Worm (Caenorhabditis elegans) whole organism, L2 larva: ENCODE measurements around the gene cex-2.

Experiments used
- C34F6.9 ChIP-seq: fragments of 150-350 bp; optimal IDR thresholded peaks from 2 replicates; lab custom pipeline; 2014; ENCODE audit warnings: missing biosample characterization, missing genetic modification characterization
- F13H6.1 ChIP-seq: sonication (generic microtip); optimal IDR thresholded peaks from 2 replicates; lab custom pipeline; 2016; ENCODE audit warnings: missing genetic modification characterization, missing compliant biosample characterization
- R02D3.7 ChIP-seq: fragments of 150-350 bp; optimal IDR thresholded peaks from 2 replicates; lab custom pipeline; 2014; ENCODE audit warnings: missing biosample characterization, missing genetic modification characterization
- alr-1 ChIP-seq: fragments of 150-350 bp; optimal IDR thresholded peaks from 2 replicates; lab custom pipeline; 2014; ENCODE audit warnings: missing biosample characterization, missing genetic modification characterization
- aly-2 ChIP-seq: fragments of 150-350 bp; optimal IDR thresholded peaks from 2 replicates; lab custom pipeline; 2014; ENCODE audit warnings: missing biosample characterization, missing genetic modification characterization
- ama-1 ChIP-seq: fragments of 150-350 bp; optimal IDR thresholded peaks from 2 replicates; lab custom pipeline; 2018; ENCODE audit warnings: inconsistent platforms
- blmp-1 ChIP-seq: sonication (generic microtip); optimal IDR thresholded peaks from 2 replicates; lab custom pipeline; 2017; ENCODE audit warnings: missing genetic modification characterization, mild to moderate bottlenecking, missing compliant biosample characterization, antibody characterized with exemption, moderate library complexity; ENCODE audit not compliant: insufficient read depth
- ceh-82 ChIP-seq: fragments of 150-350 bp; optimal IDR thresholded peaks from 2 replicates; lab custom pipeline; 2014; ENCODE audit warnings: missing biosample characterization, missing genetic modification characterization
- crh-2 ChIP-seq: sonication (generic microtip); optimal IDR thresholded peaks from 2 replicates; lab custom pipeline; 2017; ENCODE audit warnings: missing biosample characterization, missing genetic modification characterization
- dmd-4 ChIP-seq: sonication (generic microtip); optimal IDR thresholded peaks from 2 replicates; lab custom pipeline; 2017; ENCODE audit warnings: missing biosample characterization, missing genetic modification characterization
- elt-1 ChIP-seq: fragments of 150-350 bp; optimal IDR thresholded peaks from 2 replicates; lab custom pipeline; 2014; ENCODE audit warnings: missing biosample characterization, missing genetic modification characterization
- elt-3 ChIP-seq: sonication (generic microtip); optimal IDR thresholded peaks from 2 replicates; lab custom pipeline; 2017; ENCODE audit warnings: missing biosample characterization, missing genetic modification characterization
- fos-1 ChIP-seq: fragments of 150-350 bp; optimal IDR thresholded peaks from 2 replicates; lab custom pipeline; 2014; ENCODE audit warnings: missing biosample characterization, missing genetic modification characterization
- gmeb-1 ChIP-seq: fragments of 150-350 bp; optimal IDR thresholded peaks from 2 replicates; lab custom pipeline; 2014; ENCODE audit warnings: missing biosample characterization, missing genetic modification characterization
- lin-11 ChIP-seq: fragments of 150-350 bp; sonication (generic microtip); optimal IDR thresholded peaks from 2 replicates; lab custom pipeline; 2014; ENCODE audit warnings: missing biosample characterization, missing genetic modification characterization, inconsistent platforms, mixed read lengths
- lin-13 ChIP-seq: fragments of 150-350 bp; optimal IDR thresholded peaks from 2 replicates; lab custom pipeline; 2014; ENCODE audit warnings: missing biosample characterization, missing genetic modification reagents, missing genetic modification characterization
- lin-39 ChIP-seq: fragments of 150-350 bp; optimal IDR thresholded peaks from 2 replicates; lab custom pipeline; 2014; ENCODE audit warnings: missing biosample characterization, missing genetic modification reagents, missing genetic modification characterization
- lsy-2 ChIP-seq, 2 experiments: fragments of 150-350 bp in 1 of 2; sonication (generic microtip) in 1 of 2; optimal IDR thresholded peaks; 2 replicates each; lab custom pipeline; 2014 to 2017; ENCODE audit warnings: missing biosample characterization in 2 of 2, missing genetic modification characterization in 2 of 2
- mbf-1 ChIP-seq: sonication (generic microtip); optimal IDR thresholded peaks from 2 replicates; lab custom pipeline; 2017; ENCODE audit warnings: missing biosample characterization, missing genetic modification characterization
- mdl-1 ChIP-seq, 2 experiments: fragments of 150-350 bp in 1 of 2; sonication (generic microtip) in 1 of 2; optimal IDR thresholded peaks; 2 replicates each; lab custom pipeline; 2017; ENCODE audit warnings: missing biosample characterization in 2 of 2, missing genetic modification characterization in 2 of 2
- nhr-11 ChIP-seq: fragments of 150-350 bp; optimal IDR thresholded peaks from 2 replicates; lab custom pipeline; 2014; ENCODE audit warnings: missing biosample characterization, missing genetic modification characterization
- nhr-12 ChIP-seq: fragments of 150-350 bp; optimal IDR thresholded peaks from 2 replicates; lab custom pipeline; 2014; ENCODE audit warnings: missing biosample characterization, missing genetic modification characterization
- nhr-129 ChIP-seq: fragments of 150-350 bp; optimal IDR thresholded peaks from 2 replicates; lab custom pipeline; 2014; ENCODE audit warnings: missing biosample characterization, missing genetic modification characterization
- nhr-23 ChIP-seq: fragments of 150-350 bp; optimal IDR thresholded peaks from 2 replicates; lab custom pipeline; 2014; ENCODE audit warnings: missing biosample characterization, missing genetic modification reagents, missing genetic modification characterization
- nhr-237 ChIP-seq: fragments of 150-350 bp; optimal IDR thresholded peaks from 2 replicates; lab custom pipeline; 2014; ENCODE audit warnings: missing biosample characterization, missing genetic modification characterization
- nhr-25 ChIP-seq: fragments of 150-350 bp; sonication (generic microtip); optimal IDR thresholded peaks from 3 replicates; lab custom pipeline; 2014; ENCODE audit warnings: missing biosample characterization, missing genetic modification characterization
- nhr-6 ChIP-seq: fragments of 150-350 bp; optimal IDR thresholded peaks from 2 replicates; lab custom pipeline; 2014; ENCODE audit warnings: missing biosample characterization, missing genetic modification characterization
- nhr-77 ChIP-seq: fragments of 150-350 bp; optimal IDR thresholded peaks from 2 replicates; lab custom pipeline; 2014; ENCODE audit warnings: missing biosample characterization, missing genetic modification characterization
- peb-1 ChIP-seq: fragments of 150-350 bp; optimal IDR thresholded peaks from 2 replicates; lab custom pipeline; 2014; ENCODE audit warnings: missing biosample characterization, missing genetic modification characterization
- sem-4 ChIP-seq: fragments of 150-350 bp; optimal IDR thresholded peaks from 2 replicates; lab custom pipeline; 2014; ENCODE audit warnings: missing biosample characterization, missing genetic modification reagents, missing genetic modification characterization
- sma-3 ChIP-seq: sonication (generic microtip); optimal IDR thresholded peaks from 2 replicates; lab custom pipeline; 2016; ENCODE audit warnings: missing genetic modification reagents, missing genetic modification characterization, missing compliant biosample characterization
- sma-9 ChIP-seq, 2 experiments: fragments of 150-350 bp in 1 of 2; sonication (generic microtip) in 1 of 2; optimal IDR thresholded peaks; 2 replicates each; lab custom pipeline; 2014 to 2016; ENCODE audit warnings: missing genetic modification characterization in 2 of 2, mild to moderate bottlenecking in 1 of 2, missing biosample characterization in 1 of 2, missing compliant biosample characterization in 1 of 2, missing genetic modification reagents in 1 of 2, moderate library complexity in 1 of 2
- snpc-4 ChIP-seq: fragments of 150-350 bp; optimal IDR thresholded peaks from 2 replicates; lab custom pipeline; 2014; ENCODE audit warnings: missing biosample characterization, missing genetic modification characterization
- unc-55 ChIP-seq: fragments of 150-350 bp; sonication (generic microtip); optimal IDR thresholded peaks from 3 replicates; lab custom pipeline; 2014; ENCODE audit warnings: missing biosample characterization, missing genetic modification reagents, missing genetic modification characterization
- ztf-1 ChIP-seq: fragments of 200-800 bp; sonication (Bioruptor generic); conservative IDR thresholded peaks from 2 replicates; pipeline ENCODE4 v1.3.6; 2022; ENCODE audit warnings: missing genetic modification characterization, missing compliant biosample characterization
- ztf-4 ChIP-seq: fragments of 150-350 bp; optimal IDR thresholded peaks from 2 replicates; lab custom pipeline; 2014; ENCODE audit warnings: missing biosample characterization, missing genetic modification characterization

Gene cex-2

ce11 chrII:7835314-7835713, at the start of gene cex-2:
TSS of gene cex-2 (minus strand) at chrII:7835414.
- TF ChIP-seq lin-39 (tag; lab: Kevin White, UChicago): no peak
- no peak for TF ChIP-seq gmeb-1 (tag; lab: Kevin White, UChicago)
- TF ChIP-seq sem-4 (tag; lab: Kevin White, UChicago): no peak
- TF ChIP-seq aly-2 (tag; lab: Kevin White, UChicago): no peak
- no peak for TF ChIP-seq nhr-12 (tag; lab: Kevin White, UChicago)
- TF ChIP-seq ztf-1 (GFP tag; lab: Robert Waterston, UW): no peak
- no peak for TF ChIP-seq ceh-82 (tag; lab: Kevin White, UChicago)
- no peak for TF ChIP-seq lin-13 (GFP tag; lab: Kevin White, UChicago)
- no peak for TF ChIP-seq ztf-4 (tag; lab: Kevin White, UChicago)
- no peak for TF ChIP-seq peb-1 (tag; lab: Kevin White, UChicago)
- TF ChIP-seq snpc-4 (tag; lab: Kevin White, UChicago): no peak
- TF ChIP-seq lin-11: no peak
- no peak for TF ChIP-seq ama-1 (lab: Kevin White, UChicago)
- TF ChIP-seq F13H6.1: no peak
- TF ChIP-seq, all 48 proteins: peak for 0

- TF ChIP-seq lsy-2 (tag; optimal IDR thresholded peaks at IDR 0.05; lab: Kevin White, UChicago) (peak in 1 of 2 experiments; percentile 38), nhr-25 (tag; lab: Kevin White, UChicago) (no peak), lin-11 (peak; percentile 23), sma-9 (GFP tag; optimal IDR thresholded peaks at IDR 0.05; lab: Kevin White, UChicago) (no peak), sma-9 (tag; optimal IDR thresholded peaks at IDR 0.05; lab: Kevin White, UChicago) (no peak), mbf-1 (tag; lab: Kevin White, UChicago) (no peak), unc-55 (peak; percentile 95), C34F6.9 (peak; percentile 65), nhr-129 (peak; percentile 20)
Observed at ce11 chrII:7884898-7885297, 49.7 kb upstream of the cex-2 start.

- TF ChIP-seq nhr-237 (tag; lab: Kevin White, UChicago) (no peak), lsy-2 (tag; optimal IDR thresholded peaks at IDR 0.05; lab: Kevin White, UChicago) (peak in 1 of 2 experiments; percentile 53)
Observed at ce11 chrII:7880373-7880862, 45.2 kb upstream of the cex-2 start, which contains the start of gene perm-1. TSS of gene perm-1 (plus strand) at chrII:7880812.

ce11 chrII:7879266-7879718, 44.1 kb upstream of the cex-2 start, which contains the start of the genes vha-4 and T01H3.5:
TSS of gene vha-4 (minus strand) at chrII:7879316.
TSS of gene T01H3.5 (plus strand) at chrII:7879616.
- TF ChIP-seq lsy-2 (tag; optimal IDR thresholded peaks at IDR 0.05; lab: Kevin White, UChicago): peak in 1 of 2 experiments; percentile 12
- peak; percentile 16 for TF ChIP-seq unc-55
- peak; percentile 62 for TF ChIP-seq fos-1 (tag; lab: Kevin White, UChicago)
- peak; percentile 5 for TF ChIP-seq nhr-129
- TF ChIP-seq sma-9 (GFP tag; optimal IDR thresholded peaks at IDR 0.05; lab: Kevin White, UChicago): no peak
- no peak for TF ChIP-seq sma-9 (tag; optimal IDR thresholded peaks at IDR 0.05; lab: Kevin White, UChicago)
- TF ChIP-seq, all 48 proteins: peak for 4

- TF ChIP-seq lsy-2 (tag; optimal IDR thresholded peaks at IDR 0.05; lab: Kevin White, UChicago) (peak in 1 of 2 experiments; percentile 12), F13H6.1 (no peak), nhr-12 (tag; lab: Kevin White, UChicago) (no peak), unc-55 (no peak), crh-2 (tag; lab: Kevin White, UChicago) (peak; percentile 3), fos-1 (tag; lab: Kevin White, UChicago) (no peak), elt-3 (no peak), ama-1 (lab: Kevin White, UChicago) (peak; percentile 2), mdl-1 (tag; optimal IDR thresholded peaks at IDR 0.05; lab: Kevin White, UChicago) (no peak), sma-3 (GFP tag; lab: Kevin White, UChicago) (no peak)
Observed at ce11 chrII:7877744-7878468, 42.7 kb upstream of the cex-2 start, which contains the start of gene T01H3.2. TSS of gene T01H3.2 (minus strand) at chrII:7877994.

ce11 chrII:7873843-7874372, 38.7 kb upstream of the cex-2 start, which contains the start of gene T01H3.3:
TSS of gene T01H3.3 (minus strand) at chrII:7873893.
- TF ChIP-seq elt-1 (no peak), sma-3 (GFP tag; lab: Kevin White, UChicago) (no peak), sem-4 (tag; lab: Kevin White, UChicago) (no peak), ztf-4 (tag; lab: Kevin White, UChicago) (no peak), gmeb-1 (tag; lab: Kevin White, UChicago) (peak; percentile 16), nhr-11 (no peak), blmp-1 (no peak), lin-39 (tag; lab: Kevin White, UChicago) (no peak), elt-3 (no peak), C34F6.9 (peak; percentile 67), nhr-77 (no peak), peb-1 (tag; lab: Kevin White, UChicago) (no peak), nhr-237 (tag; lab: Kevin White, UChicago) (no peak), alr-1 (tag; lab: Kevin White, UChicago) (no peak), mdl-1 (tag; optimal IDR thresholded peaks at IDR 0.05; lab: Kevin White, UChicago) (no peak), dmd-4 (tag; lab: Kevin White, UChicago) (no peak), ceh-82 (tag; lab: Kevin White, UChicago) (no peak), crh-2 (tag; lab: Kevin White, UChicago) (peak; percentile 39), R02D3.7 (tag; lab: Kevin White, UChicago) (no peak), aly-2 (tag; lab: Kevin White, UChicago) (no peak), lin-13 (GFP tag; lab: Kevin White, UChicago) (peak; percentile 44), unc-55 (peak; percentile 77), nhr-23 (tag; lab: Kevin White, UChicago) (no peak), nhr-6 (tag; lab: Kevin White, UChicago) (no peak)
